Fruit fly (Drosophila melanogaster): Measurements from ENCODE around the gene CG34140.
A peak's percentile ranks its signal among the peaks of the same experiment; 100 is the strongest.

- TF ChIP-seq psq (GFP tag; optimal IDR thresholded peaks at IDR 0.05): no peak
- TF ChIP-seq Hr83 (GFP tag; optimal IDR thresholded peaks at IDR 0.05; ENCODE audit: poor library complexity, severe bottlenecking): no peak
- TF ChIP-seq CG32264 (GFP tag; optimal IDR thresholded peaks at IDR 0.05): no peak
- TF ChIP-seq Mio (GFP tag; optimal IDR thresholded peaks at IDR 0.05): no peak
- no peak for TF ChIP-seq HLH106 (tag; optimal IDR thresholded peaks at IDR 0.05)
- TF ChIP-seq GATAd (GFP tag; optimal IDR thresholded peaks at IDR 0.05): no peak
- no peak for TF ChIP-seq Hr78 (GFP tag; optimal IDR thresholded peaks at IDR 0.05)
- TF ChIP-seq woc (GFP tag; optimal IDR thresholded peaks at IDR 0.05): peak; percentile 10
- TF ChIP-seq rgr (GFP tag; optimal IDR thresholded peaks at IDR 0.05): no peak
Observed at dm6 chr3L:174501-174900, 9.7 kb downstream of the CG34140 start.
